Worm (Caenorhabditis elegans): ENCODE results near the gene act-2.
"Not testable (repeated sequence)": the region's sequence is repeated elsewhere in the genome, so short reads cannot be mapped to it uniquely, and the experiment has no call there.

act-2 gene

ce11 chrV:11113041-11113574, 35.2 kb upstream of the act-2 start, which contains the start of gene erfa-3 (continued):
- peak; percentile 71 for TF ChIP-seq C38D4.7 (GFP tag; optimal IDR thresholded peaks at IDR 0.05)
- TF ChIP-seq sdc-2 (tag; optimal IDR thresholded peaks at IDR 0.05) = peak; percentile 60
- peak; percentile 85 for TF ChIP-seq pha-2 (tag; optimal IDR thresholded peaks at IDR 0.05)
- no peak for TF ChIP-seq unc-55 (GFP tag; optimal IDR thresholded peaks at IDR 0.05)
- peak; percentile 63 for TF ChIP-seq ztf-16 (tag; optimal IDR thresholded peaks at IDR 0.05)
- TF ChIP-seq hlh-30 (tag; optimal IDR thresholded peaks at IDR 0.05; ENCODE audit: insufficient read depth) = peak; percentile 49
- peak; percentile 51 for TF ChIP-seq ceh-24 (tag; optimal IDR thresholded peaks at IDR 0.05)
- peak; percentile 32 for TF ChIP-seq dmd-4 (tag; optimal IDR thresholded peaks at IDR 0.05; ENCODE audit: borderline replicate concordance)
- TF ChIP-seq ceh-9 (tag; optimal IDR thresholded peaks at IDR 0.05) = no peak
- TF ChIP-seq ttx-3 (tag; optimal IDR thresholded peaks at IDR 0.05) = peak; percentile 81
- TF ChIP-seq elt-4 (tag; optimal IDR thresholded peaks at IDR 0.05) = no peak
- TF ChIP-seq unc-3 (GFP tag; conservative IDR thresholded peaks at IDR 0.05) = no peak
- TF ChIP-seq unc-3 (tag; optimal IDR thresholded peaks at IDR 0.05) = peak; percentile 68
- TF ChIP-seq eyg-1 (tag; optimal IDR thresholded peaks at IDR 0.05) = no peak
- TF ChIP-seq nhr-232 (tag; optimal IDR thresholded peaks at IDR 0.05) = peak; percentile 62
- TF ChIP-seq gmeb-2 (tag; optimal IDR thresholded peaks at IDR 0.05) = peak; percentile 69
- peak; percentile 69 for TF ChIP-seq rnt-1 (tag; optimal IDR thresholded peaks at IDR 0.05)
- TF ChIP-seq pqm-1 (tag; optimal IDR thresholded peaks at IDR 0.05) = no peak
- peak; percentile 90 for TF ChIP-seq elt-2 (tag; optimal IDR thresholded peaks at IDR 0.05)
- peak; percentile 45 for TF ChIP-seq npax-4 (tag; optimal IDR thresholded peaks at IDR 0.05)
- TF ChIP-seq ahr-1 (tag; optimal IDR thresholded peaks at IDR 0.05) = peak; percentile 57
- TF ChIP-seq ceh-31 (tag; optimal IDR thresholded peaks at IDR 0.05) = peak; percentile 70
- TF ChIP-seq hlh-6 (tag; optimal IDR thresholded peaks at IDR 0.05) = peak; percentile 72

ce11 chrV:11109647-11110046, 31.7 kb upstream of the act-2 start, which contains the start of gene Y42A5A.5:
Y42A5A.5 (minus strand) TSS chrV:11109747.
- TF ChIP-seq rnt-1 (tag; optimal IDR thresholded peaks at IDR 0.05); T23F11.4 (GFP tag; optimal IDR thresholded peaks at IDR 0.05); ceh-22 (tag; optimal IDR thresholded peaks at IDR 0.05): not testable (repeated sequence)

ce11 chrV:11104408-11104807, 26.5 kb upstream of the act-2 start:
- TF ChIP-seq ceh-2 (tag; optimal IDR thresholded peaks at IDR 0.05) = no peak
- TF ChIP-seq C38D4.7 (GFP tag; optimal IDR thresholded peaks at IDR 0.05) = no peak
- TF ChIP-seq fax-1 (tag; optimal IDR thresholded peaks at IDR 0.05) = no peak
- no peak for TF ChIP-seq unc-3 (GFP tag; conservative IDR thresholded peaks at IDR 0.05)
- no peak for TF ChIP-seq unc-3 (tag; optimal IDR thresholded peaks at IDR 0.05)
- no peak for TF ChIP-seq dmd-4 (tag; optimal IDR thresholded peaks at IDR 0.05; ENCODE audit: borderline replicate concordance)
- TF ChIP-seq ceh-22 (tag; optimal IDR thresholded peaks at IDR 0.05) = no peak
- no peak for TF ChIP-seq pat-9 (tag; optimal IDR thresholded peaks at IDR 0.05)
- TF ChIP-seq madf-2 (tag; optimal IDR thresholded peaks at IDR 0.05) = no peak
- TF ChIP-seq rnt-1 (tag; optimal IDR thresholded peaks at IDR 0.05) = no peak
- TF ChIP-seq ama-1 (optimal IDR thresholded peaks at IDR 0.05) = no peak

ce11 chrV:11098599-11098998, 20.6 kb upstream of the act-2 start, which contains the start of gene cdkl-1:
cdkl-1 (plus strand) TSS chrV:11098899.
- TF ChIP-seq sox-4 (tag; optimal IDR thresholded peaks at IDR 0.05) (no peak), tbx-2 (tag; optimal IDR thresholded peaks at IDR 0.05) (no peak), dmd-4 (tag; optimal IDR thresholded peaks at IDR 0.05; ENCODE audit: borderline replicate concordance) (no peak), dve-1 (tag; optimal IDR thresholded peaks at IDR 0.05) (no peak)

ce11 chrV:11095873-11096272, 17.9 kb upstream of the act-2 start, which contains the start of gene Y42A5A.3:
Y42A5A.3 (minus strand) TSS chrV:11095973.
- TF ChIP-seq elt-2 (tag; optimal IDR thresholded peaks at IDR 0.05) = no peak
- TF ChIP-seq madf-2 (tag; optimal IDR thresholded peaks at IDR 0.05) = no peak
- TF ChIP-seq sox-2 (GFP tag; IDR thresholded peaks at IDR 0.05) = no peak
- TF ChIP-seq hlh-15 (tag; optimal IDR thresholded peaks at IDR 0.05) = no peak
- no peak for TF ChIP-seq ceh-48 (tag; optimal IDR thresholded peaks at IDR 0.05)
- no peak for TF ChIP-seq K09A11.1 (tag; optimal IDR thresholded peaks at IDR 0.05; ENCODE audit: insufficient read depth)
- no peak for TF ChIP-seq ceh-30 (tag; optimal IDR thresholded peaks at IDR 0.05)
- no peak for TF ChIP-seq ceh-19 (GFP tag; optimal IDR thresholded peaks at IDR 0.05)

Measured in whole organism, late embryonic.